Fruit fly (Drosophila melanogaster) whole organism, pupa: ENCODE results near the gene Karl.
"Not testable (repeated sequence)": the region's sequence is repeated elsewhere in the genome, so short reads cannot be mapped to it uniquely, and the experiment has no call there.

Experiments used
- CG10348 ChIP-seq: fragments of 200-800 bp; sonication (Bioruptor generic); IDR thresholded peaks from 2 replicates; pipeline ENCODE4 v1.3.6; 2022; ENCODE audit warnings: missing biosample characterization, missing genetic modification characterization
- CG14655 ChIP-seq: fragments of 200-800 bp; sonication (Bioruptor generic); optimal IDR thresholded peaks from 3 replicates; lab custom pipeline; 2017; ENCODE audit warnings: mild to moderate bottlenecking, missing biosample characterization, missing genetic modification reagents, missing genetic modification characterization
- CG15710 ChIP-seq: fragments of 200-800 bp; sonication (Bioruptor generic); optimal IDR thresholded peaks from 2 replicates; lab custom pipeline; 2018; ENCODE audit warnings: missing biosample characterization, mild to moderate bottlenecking, missing genetic modification characterization, moderate library complexity
- CG9948 ChIP-seq: fragments of 200-800 bp; sonication (Bioruptor generic); optimal IDR thresholded peaks from 2 replicates; lab custom pipeline; 2018; ENCODE audit warnings: missing biosample characterization, mild to moderate bottlenecking, missing genetic modification characterization, moderate library complexity
- Pif1B ChIP-seq: fragments of 200-800 bp; sonication (Bioruptor generic); optimal IDR thresholded peaks from 3 replicates; lab custom pipeline; 2016; ENCODE audit warnings: missing biosample characterization, missing genetic modification characterization
- gl ChIP-seq: fragments of 200-800 bp; sonication (Bioruptor generic); optimal IDR thresholded peaks from 2 replicates; lab custom pipeline; 2018; ENCODE audit warnings: missing biosample characterization, mild to moderate bottlenecking, missing genetic modification characterization
- rn ChIP-seq: fragments of 200-800 bp; sonication (Bioruptor generic); IDR thresholded peaks from 2 replicates; pipeline ENCODE4 v1.3.6; 2022; ENCODE audit warnings: missing biosample characterization, missing genetic modification characterization

dm6 chrX:11753973-11754372 lies 33.2 kb upstream of the Karl start, which contains the start of gene m:
- not testable (repeated sequence) for TF ChIP-seq CG15710; Pif1B; CG10348 (GFP tag; lab: Robert Waterston, UW); CG14655 (GFP tag; lab: Kevin White, UChicago); rn (GFP tag; lab: Robert Waterston, UW); gl (tag; lab: Kevin White, UChicago); CG9948 (tag; lab: Kevin White, UChicago)
